Worm (Caenorhabditis elegans): ENCODE data around the gene ule-3.

ce11 chrV:10770026-10770425 lies 23.6 kb upstream of the ule-3 start, which contains the start of the genes D1054.1 and pas-2:
- TF ChIP-seq C38D4.7 (GFP tag; optimal IDR thresholded peaks at IDR 0.05) (no peak), pag-3 (tag; optimal IDR thresholded peaks at IDR 0.05; ENCODE audit: borderline replicate concordance) (no peak)

Data from whole organism, late embryonic.